Fruit fly (Drosophila melanogaster) whole organism, embryonic: ENCODE measurements around the gene CG13482.

Experiments used
- CG11247 ChIP-seq: fragments of 200-800 bp; sonication (Bioruptor generic); IDR thresholded peaks from 2 replicates; pipeline ENCODE4 v1.3.6; 2022; ENCODE audit warnings: missing biosample characterization, missing genetic modification characterization
- CG13624 ChIP-seq: fragments of 200-800 bp; sonication (Bioruptor generic); optimal IDR thresholded peaks from 2 replicates; lab custom pipeline; 2016; ENCODE audit warnings: missing biosample characterization, missing genetic modification characterization
- CG14965 ChIP-seq: fragments of 200-800 bp; sonication (Bioruptor generic); optimal IDR thresholded peaks from 2 replicates; lab custom pipeline; 2016; ENCODE audit warnings: missing biosample characterization, missing genetic modification characterization, borderline replicate concordance
- CG17328 ChIP-seq: fragments of 200-800 bp; sonication (Bioruptor generic); IDR thresholded peaks from 2 replicates; pipeline ENCODE4 v1.3.6; 2022; ENCODE audit warnings: missing biosample characterization, missing genetic modification characterization
- CG17359 ChIP-seq: fragments of 200-800 bp; sonication (Bioruptor generic); optimal IDR thresholded peaks from 3 replicates; lab custom pipeline; 2018; ENCODE audit warnings: missing biosample characterization, mild to moderate bottlenecking, missing genetic modification characterization, moderate library complexity
- CG17802 ChIP-seq: fragments of 200-800 bp; sonication (Bioruptor generic); optimal IDR thresholded peaks from 2 replicates; lab custom pipeline; 2018; ENCODE audit warnings: missing biosample characterization, mild to moderate bottlenecking, missing genetic modification characterization, moderate library complexity
- CG17829 ChIP-seq: fragments of 200-800 bp; optimal IDR thresholded peaks from 2 replicates; lab custom pipeline; 2019; ENCODE audit warnings: missing biosample characterization, mild to moderate bottlenecking, missing genetic modification characterization, moderate library complexity
- CG30431 ChIP-seq: fragments of 200-800 bp; sonication (Bioruptor generic); optimal IDR thresholded peaks from 2 replicates; lab custom pipeline; 2017; ENCODE audit warnings: missing biosample characterization, missing genetic modification characterization
- CG34224 ChIP-seq: fragments of 200-800 bp; sonication (Bioruptor generic); IDR thresholded peaks from 3 replicates; pipeline ENCODE4 v1.3.6; 2022; ENCODE audit warnings: missing biosample characterization, missing genetic modification characterization; ENCODE audit not compliant: partially characterized antibody
- CG4282 ChIP-seq: fragments of 200-800 bp; sonication (Bioruptor generic); optimal IDR thresholded peaks from 2 replicates; lab custom pipeline; 2016; ENCODE audit warnings: missing biosample characterization, missing genetic modification characterization
- CG6254 ChIP-seq: fragments of 200-800 bp; sonication (Bioruptor generic); optimal IDR thresholded peaks from 3 replicates; lab custom pipeline; 2017; ENCODE audit warnings: mild to moderate bottlenecking, missing biosample characterization, missing genetic modification reagents, missing genetic modification characterization
- CG6272 ChIP-seq: fragments of 200-800 bp; sonication (Bioruptor generic); IDR thresholded peaks from 2 replicates; pipeline ENCODE4 v1.3.6; 2022; ENCODE audit warnings: missing biosample characterization, missing genetic modification characterization
- CG6654 ChIP-seq: fragments of 200-800 bp; sonication (Bioruptor generic); optimal IDR thresholded peaks from 2 replicates; lab custom pipeline; 2017; ENCODE audit warnings: missing biosample characterization, mild to moderate bottlenecking, missing genetic modification characterization
- CG6689 ChIP-seq: fragments of 200-800 bp; sonication (Bioruptor generic); IDR thresholded peaks from 2 replicates; pipeline ENCODE4 v1.3.6; 2022; ENCODE audit warnings: missing biosample characterization, missing genetic modification characterization
- CG6791 ChIP-seq: fragments of 200-800 bp; sonication (Bioruptor generic); IDR thresholded peaks from 3 replicates; pipeline ENCODE4 v1.3.6; 2022; ENCODE audit warnings: missing biosample characterization, missing genetic modification characterization; ENCODE audit not compliant: partially characterized antibody
- CG7357 ChIP-seq: fragments of 200-800 bp; sonication (Bioruptor generic); IDR thresholded peaks from 3 replicates; pipeline ENCODE4 v1.3.6; 2022; ENCODE audit warnings: missing biosample characterization, missing genetic modification characterization
- CG7556 ChIP-seq: fragments of 200-800 bp; sonication (Bioruptor generic); optimal IDR thresholded peaks from 2 replicates; lab custom pipeline; 2017; ENCODE audit warnings: missing biosample characterization, mild to moderate bottlenecking, missing genetic modification characterization
- CG7745 ChIP-seq: fragments of 200-800 bp; sonication (Bioruptor generic); optimal IDR thresholded peaks from 2 replicates; lab custom pipeline; 2018; ENCODE audit warnings: missing biosample characterization, mild to moderate bottlenecking, missing genetic modification characterization, moderate library complexity
- CG7786 ChIP-seq: fragments of 200-800 bp; sonication (Bioruptor generic); optimal IDR thresholded peaks from 2 replicates; lab custom pipeline; 2016; ENCODE audit warnings: missing biosample characterization, missing genetic modification characterization
- CG7839 ChIP-seq: fragments of 200-800 bp; sonication (Bioruptor generic); optimal IDR thresholded peaks from 3 replicates; lab custom pipeline; 2018; ENCODE audit warnings: missing biosample characterization, mild to moderate bottlenecking, missing genetic modification characterization, moderate library complexity
- CG8281 ChIP-seq: fragments of 200-800 bp; sonication (Bioruptor generic); optimal IDR thresholded peaks from 2 replicates; lab custom pipeline; 2018; ENCODE audit warnings: missing biosample characterization, mild to moderate bottlenecking, missing genetic modification characterization, moderate library complexity
- D19B ChIP-seq: fragments of 200-800 bp; sonication (Bioruptor generic); optimal IDR thresholded peaks from 2 replicates; lab custom pipeline; 2017; ENCODE audit warnings: missing biosample characterization, mild to moderate bottlenecking, missing genetic modification characterization
- Elba2 ChIP-seq: fragments of 200-800 bp; sonication (Bioruptor generic); optimal IDR thresholded peaks from 3 replicates; lab custom pipeline; 2016; ENCODE audit warnings: missing biosample characterization, missing genetic modification characterization
- Fer1 ChIP-seq: fragments of 200-800 bp; sonication (Bioruptor generic); optimal IDR thresholded peaks from 2 replicates; lab custom pipeline; 2017; ENCODE audit warnings: missing biosample characterization, mild to moderate bottlenecking, missing genetic modification characterization
- Hr51 ChIP-seq, 2 experiments: fragments of 200-800 bp; sonication (Bioruptor generic); optimal IDR thresholded peaks; 2 replicates in 1 of 2; 3 replicates in 1 of 2; lab custom pipeline; 2016 to 2018; ENCODE audit warnings: missing biosample characterization in 2 of 2, missing genetic modification characterization in 2 of 2, mild to moderate bottlenecking in 1 of 2, moderate library complexity in 1 of 2
- Lhr ChIP-seq: fragments of 200-800 bp; sonication (Bioruptor generic); optimal IDR thresholded peaks from 3 replicates; lab custom pipeline; 2017; ENCODE audit warnings: mild to moderate bottlenecking, missing biosample characterization, missing genetic modification reagents, missing genetic modification characterization
- Neu2 ChIP-seq: fragments of 200-800 bp; sonication (Bioruptor generic); optimal IDR thresholded peaks from 3 replicates; lab custom pipeline; 2016; ENCODE audit warnings: missing biosample characterization, missing genetic modification characterization, borderline replicate concordance
- Oli ChIP-seq: fragments of 200-800 bp; sonication (Bioruptor generic); optimal IDR thresholded peaks from 2 replicates; lab custom pipeline; 2018; ENCODE audit warnings: missing biosample characterization, mild to moderate bottlenecking, missing genetic modification characterization, moderate library complexity
- Sox102F ChIP-seq: fragments of 200-800 bp; sonication (Bioruptor generic); optimal IDR thresholded peaks from 2 replicates; lab custom pipeline; 2018; ENCODE audit warnings: missing biosample characterization, mild to moderate bottlenecking, missing genetic modification characterization, moderate library complexity
- Xbp1 ChIP-seq: fragments of 200-800 bp; sonication (Bioruptor generic); optimal IDR thresholded peaks from 3 replicates; lab custom pipeline; 2016; ENCODE audit warnings: missing biosample characterization, mild to moderate bottlenecking, missing genetic modification characterization
- Xrp1 ChIP-seq: fragments of 200-800 bp; sonication (Bioruptor generic); IDR thresholded peaks from 2 replicates; pipeline ENCODE4 v1.3.6; 2022; ENCODE audit warnings: missing biosample characterization, missing genetic modification characterization
- ato ChIP-seq: fragments of 200-800 bp; sonication (Bioruptor generic); IDR thresholded peaks from 2 replicates; pipeline ENCODE4 v1.3.6; 2022; ENCODE audit warnings: missing biosample characterization, missing genetic modification characterization; ENCODE audit not compliant: partially characterized antibody
- bsh ChIP-seq, 2 experiments: fragments of 200-800 bp; sonication (Bioruptor generic); optimal IDR thresholded peaks; 2 replicates each; lab custom pipeline; 2017 to 2018; ENCODE audit warnings: mild to moderate bottlenecking in 2 of 2, missing biosample characterization in 2 of 2, missing genetic modification characterization in 2 of 2, moderate library complexity in 1 of 2
- croc ChIP-seq: fragments of 200-800 bp; sonication (Bioruptor generic); conservative IDR thresholded peaks from 3 replicates; pipeline ENCODE4 v1.3.6; 2022; ENCODE audit warnings: missing biosample characterization, missing genetic modification characterization
- dan ChIP-seq: fragments of 200-800 bp; sonication (Bioruptor generic); IDR thresholded peaks from 2 replicates; pipeline ENCODE4 v1.3.6; 2022; ENCODE audit warnings: missing biosample characterization, missing genetic modification characterization
- danr ChIP-seq: fragments of 200-800 bp; sonication (Bioruptor generic); IDR thresholded peaks from 2 replicates; pipeline ENCODE4 v1.3.6; 2022; ENCODE audit warnings: missing biosample characterization, missing genetic modification characterization
- ems ChIP-seq: fragments of 200-800 bp; sonication (Bioruptor generic); optimal IDR thresholded peaks from 3 replicates; lab custom pipeline; 2016; ENCODE audit warnings: missing biosample characterization, missing genetic modification characterization
- gem ChIP-seq: fragments of 200-800 bp; sonication (Bioruptor generic); optimal IDR thresholded peaks from 2 replicates; lab custom pipeline; 2019; ENCODE audit warnings: missing biosample characterization, mild to moderate bottlenecking, missing genetic modification characterization, moderate library complexity
- nmo ChIP-seq: fragments of 200-800 bp; sonication (Bioruptor generic); optimal IDR thresholded peaks from 2 replicates; lab custom pipeline; 2018; ENCODE audit warnings: missing biosample characterization, mild to moderate bottlenecking, missing genetic modification characterization, moderate library complexity
- pzg ChIP-seq: fragments of 200-800 bp; sonication (Bioruptor generic); optimal IDR thresholded peaks from 3 replicates; lab custom pipeline; 2018; ENCODE audit warnings: missing biosample characterization, mild to moderate bottlenecking, missing genetic modification characterization, moderate library complexity
- row ChIP-seq: fragments of 200-800 bp; sonication (Bioruptor generic); IDR thresholded peaks from 3 replicates; pipeline ENCODE4 v1.3.6; 2022; ENCODE audit warnings: missing biosample characterization, missing genetic modification characterization
- run ChIP-seq: fragments of 200-800 bp; sonication (Bioruptor generic); optimal IDR thresholded peaks from 3 replicates; lab custom pipeline; 2018; ENCODE audit warnings: missing biosample characterization, mild to moderate bottlenecking, missing genetic modification characterization
- sens ChIP-seq: fragments of 200-800 bp; sonication (Bioruptor generic); peaks from one replicate; lab custom pipeline; 2016; ENCODE audit warnings: missing biosample characterization, missing genetic modification characterization
- slp2 ChIP-seq: fragments of 200-800 bp; sonication (Bioruptor generic); optimal IDR thresholded peaks from 2 replicates; lab custom pipeline; 2016; ENCODE audit warnings: missing biosample characterization, missing genetic modification characterization
- ttk ChIP-seq: fragments of 200-800 bp; sonication (Bioruptor generic); IDR thresholded peaks from 2 replicates; pipeline ENCODE4 v2.1.2; 2022; ENCODE audit warnings: missing biosample characterization, missing genetic modification characterization
- vfl ChIP-seq: fragments of 200-800 bp; sonication (Bioruptor generic); optimal IDR thresholded peaks from 2 replicates; lab custom pipeline; 2016; ENCODE audit warnings: missing biosample characterization, missing genetic modification characterization
- zen ChIP-seq: fragments of 200-800 bp; sonication (Bioruptor generic); optimal IDR thresholded peaks from 3 replicates; lab custom pipeline; 2018; ENCODE audit warnings: missing biosample characterization, mild to moderate bottlenecking, missing genetic modification characterization, moderate library complexity

The CG13482 gene

dm6 chr3L:14322268-14322784, 6.8 kb upstream of the CG13482 start:
- TF ChIP-seq CG30431 (GFP tag; lab: Kevin White, UChicago), result no peak
- peak; percentile 0 for TF ChIP-seq gem (tag; lab: Kevin White, UChicago)
- no peak for TF ChIP-seq ato (GFP tag; lab: Robert Waterston, UW)
- TF ChIP-seq CG6689 (GFP tag; lab: Robert Waterston, UW), result no peak
- peak; percentile 14 for TF ChIP-seq nmo (GFP tag; lab: Kevin White, UChicago)
- TF ChIP-seq D19B (GFP tag; lab: Kevin White, UChicago), result peak; percentile 69
- TF ChIP-seq CG17328 (GFP tag; lab: Robert Waterston, UW), result no peak
- no peak for TF ChIP-seq ttk (GFP tag; lab: Robert Waterston, UW)
- TF ChIP-seq dan (GFP tag; lab: Robert Waterston, UW), result no peak
- TF ChIP-seq CG6654 (GFP tag; lab: Kevin White, UChicago), result no peak
- peak; percentile 46; the same call in 1 of the 3 replicates for TF ChIP-seq row (GFP tag; lab: Robert Waterston, UW)
- peak; percentile 1 for TF ChIP-seq CG7839 (tag; lab: Kevin White, UChicago)
- TF ChIP-seq CG17359 (tag; lab: Kevin White, UChicago), result no peak
- TF ChIP-seq danr, result no peak
- TF ChIP-seq CG34224 (GFP tag; lab: Robert Waterston, UW), result no peak
- TF ChIP-seq CG4282 (GFP tag; lab: Kevin White, UChicago), result no peak
- peak in 1 of 2 experiments; percentile 7 for TF ChIP-seq Hr51 (GFP tag; optimal IDR thresholded peaks at IDR 0.05; lab: Kevin White, UChicago)
- peak; percentile 10; the same call in 1 of the 2 replicates for TF ChIP-seq Xrp1 (GFP tag; lab: Robert Waterston, UW)
- TF ChIP-seq CG7556 (GFP tag; lab: Kevin White, UChicago), result no peak
- no peak for TF ChIP-seq CG11247 (GFP tag; lab: Robert Waterston, UW)
- no peak for TF ChIP-seq CG6272
- peak; percentile 47 for TF ChIP-seq sens
- TF ChIP-seq Sox102F, result peak; percentile 6
- no peak for TF ChIP-seq CG7357 (GFP tag; lab: Robert Waterston, UW)

dm6 chr3L:14325285-14325684, 3.9 kb upstream of the CG13482 start:
- TF ChIP-seq gem (tag; lab: Kevin White, UChicago) (peak; percentile 83), ems (GFP tag; lab: Kevin White, UChicago) (no peak), CG17328 (GFP tag; lab: Robert Waterston, UW) (peak; percentile 45; the same call in 1 of the 2 replicates), CG34224 (GFP tag; lab: Robert Waterston, UW) (no peak), zen (tag; lab: Kevin White, UChicago) (peak; percentile 23), CG14965 (GFP tag; lab: Kevin White, UChicago) (no peak), CG8281 (peak; percentile 19), Neu2 (GFP tag; lab: Kevin White, UChicago) (no peak), pzg (no peak), CG17829 (tag; lab: Kevin White, UChicago) (peak; percentile 73), CG6654 (GFP tag; lab: Kevin White, UChicago) (peak; percentile 0), run (tag; lab: Kevin White, UChicago) (peak; percentile 34), bsh (GFP tag; optimal IDR thresholded peaks at IDR 0.05; lab: Kevin White, UChicago) (peak in 1 of 2 experiments; percentile 84), CG17802 (tag; lab: Kevin White, UChicago) (peak; percentile 33), Fer1 (peak; percentile 41), Sox102F (peak; percentile 75), Xbp1 (peak; percentile 61), CG6254 (GFP tag; lab: Kevin White, UChicago) (peak; percentile 62), slp2 (no peak), CG7786 (no peak), CG6791 (GFP tag; lab: Robert Waterston, UW) (no peak), CG11247 (GFP tag; lab: Robert Waterston, UW) (no peak), Oli (tag; lab: Kevin White, UChicago) (peak; percentile 69), Lhr (GFP tag; lab: Kevin White, UChicago) (peak; percentile 10), croc (GFP tag; lab: Robert Waterston, UW) (peak; percentile 61), CG7745 (no peak), CG13624 (GFP tag; lab: Kevin White, UChicago) (no peak), vfl (GFP tag; lab: Kevin White, UChicago) (no peak), Elba2 (GFP tag; lab: Kevin White, UChicago) (no peak)
